Fruit fly (Drosophila melanogaster): ENCODE measurements around the gene CG17193.
A peak's percentile ranks its signal among the peaks of the same experiment; 100 is the strongest.

Gene CG17193

dm6 chr3R:20008372-20009051, 47.4 kb downstream of the CG17193 start, which contains the start of the genes Hs6st and MED25:
Gene Hs6st, minus strand, starts transcription at chr3R:20008512.
Gene MED25, plus strand, starts transcription at chr3R:20008947.
- TF ChIP-seq mirr (GFP tag; optimal IDR thresholded peaks at IDR 0.05) = peak; percentile 45
- peak; percentile 30 for TF ChIP-seq Dad (GFP tag; optimal IDR thresholded peaks at IDR 0.05)
- TF ChIP-seq Rx (GFP tag; IDR thresholded peaks at IDR 0.05) = no peak
- peak; percentile 11 for TF ChIP-seq CG7556 (GFP tag; optimal IDR thresholded peaks at IDR 0.05)
- peak; percentile 13 for TF ChIP-seq ftz-f1 (GFP tag; optimal IDR thresholded peaks at IDR 0.05)
- peak; percentile 34 for TF ChIP-seq CG30403 (GFP tag; optimal IDR thresholded peaks at IDR 0.05)
- peak in 1 of 2 experiments; percentile 81 for TF ChIP-seq Pdp1 (GFP tag; optimal IDR thresholded peaks at IDR 0.05)
- TF ChIP-seq Max (GFP tag; optimal IDR thresholded peaks at IDR 0.05) = peak; percentile 44
- peak; percentile 60 for TF ChIP-seq YL-1 (GFP tag; optimal IDR thresholded peaks at IDR 0.05)
- TF ChIP-seq Lim3 (GFP tag; IDR thresholded peaks at IDR 0.05) = no peak
- peak; percentile 25 for TF ChIP-seq CG17328 (GFP tag; IDR thresholded peaks at IDR 0.05)
- no peak for TF ChIP-seq Optix (GFP tag; IDR thresholded peaks at IDR 0.05)
- peak; percentile 97 for TF ChIP-seq psq (GFP tag; optimal IDR thresholded peaks at IDR 0.05)
- TF ChIP-seq cwo (GFP tag; optimal IDR thresholded peaks at IDR 0.05) = peak; percentile 45
- peak; percentile 28 for TF ChIP-seq CG1792 (GFP tag; optimal IDR thresholded peaks at IDR 0.05)
- peak; percentile 53; the same call in 1 of the 2 replicates for TF ChIP-seq CG31441 (GFP tag; IDR thresholded peaks at IDR 0.05)
- 0 out of 4 replicates have a peak, but pooled peaks have one; percentile 55 for TF ChIP-seq chinmo (GFP tag; IDR thresholded peaks at IDR 0.05; ENCODE audit: partially characterized antibody)
- peak in 1 of 2 experiments; percentile 15 for TF ChIP-seq Hr78 (GFP tag; optimal IDR thresholded peaks at IDR 0.05)
- TF ChIP-seq luna (GFP tag; optimal IDR thresholded peaks at IDR 0.05) = no peak
- peak in 1 of 2 experiments; percentile 48 for TF ChIP-seq insv (GFP tag; optimal IDR thresholded peaks at IDR 0.05)
- TF ChIP-seq HLH4C (GFP tag; IDR thresholded peaks at IDR 0.05; ENCODE audit: partially characterized antibody) = peak; percentile 78
- peak; percentile 81 for TF ChIP-seq ewg (GFP tag; optimal IDR thresholded peaks at IDR 0.05)
- peak; percentile 32; the same call in 1 of the 2 replicates for TF ChIP-seq CG11085 (GFP tag; IDR thresholded peaks at IDR 0.05)
- peak; percentile 57 for TF ChIP-seq CG4424 (GFP tag; optimal IDR thresholded peaks at IDR 0.05)
- no peak for TF ChIP-seq chn (GFP tag; optimal IDR thresholded peaks at IDR 0.05)
- TF ChIP-seq sr (GFP tag; IDR thresholded peaks at IDR 0.05) = no peak
- TF ChIP-seq fd96Cb (tag; optimal IDR thresholded peaks at IDR 0.05) = peak; percentile 53
- no peak for TF ChIP-seq CG10274 (GFP tag; optimal IDR thresholded peaks at IDR 0.05)
- TF ChIP-seq hbn (GFP tag; IDR thresholded peaks at IDR 0.05; ENCODE audit: partially characterized antibody) = peak; percentile 57
- TF ChIP-seq Ada2b (GFP tag; IDR thresholded peaks at IDR 0.05) = no peak; the same call in 1 of the 2 replicates
- TF ChIP-seq Xrp1 (GFP tag; IDR thresholded peaks at IDR 0.05) = no peak
- TF ChIP-seq Hsf (GFP tag; optimal IDR thresholded peaks at IDR 0.05) = peak; percentile 9
- no peak for TF ChIP-seq run (tag; optimal IDR thresholded peaks at IDR 0.05)
- TF ChIP-seq H15 (GFP tag; IDR thresholded peaks at IDR 0.05) = no peak
- peak; percentile 69 for TF ChIP-seq CG15479 (GFP tag; optimal IDR thresholded peaks at IDR 0.05)
- TF ChIP-seq pzg (GFP tag; optimal IDR thresholded peaks at IDR 0.05) = peak; percentile 74
- peak; percentile 49 for TF ChIP-seq CG10654 (GFP tag; optimal IDR thresholded peaks at IDR 0.05)
- peak; percentile 72 for TF ChIP-seq CG10267 (tag; optimal IDR thresholded peaks at IDR 0.05)
- peak; percentile 35 for TF ChIP-seq lilli (GFP tag; optimal IDR thresholded peaks at IDR 0.05)
- TF ChIP-seq D (optimal IDR thresholded peaks at IDR 0.05) = no peak
- peak; percentile 19 for TF ChIP-seq D (GFP tag; optimal IDR thresholded peaks at IDR 0.05)
- TF ChIP-seq Blimp-1 (GFP tag; optimal IDR thresholded peaks at IDR 0.05) = peak; percentile 69
- TF ChIP-seq ranshi (GFP tag; IDR thresholded peaks at IDR 0.05) = 0 out of 2 replicates have a peak, but pooled peaks have one; percentile 17
- TF ChIP-seq CG18476 (GFP tag; optimal IDR thresholded peaks at IDR 0.05) = peak; percentile 37
- peak; percentile 79 for TF ChIP-seq Ets97D (GFP tag; optimal IDR thresholded peaks at IDR 0.05)
- TF ChIP-seq CG30431 (GFP tag; optimal IDR thresholded peaks at IDR 0.05) = no peak
- TF ChIP-seq Hr39 (optimal IDR thresholded peaks at IDR 0.05) = no peak
- no peak; the same call in 1 of the 2 replicates for TF ChIP-seq CG1024 (GFP tag; IDR thresholded peaks at IDR 0.05)
- peak; percentile 63 for TF ChIP-seq CG3995 (GFP tag; optimal IDR thresholded peaks at IDR 0.05)
- peak; percentile 49 for TF ChIP-seq CoRest (tag; optimal IDR thresholded peaks at IDR 0.05)

Measured in whole organism, embryonic.